Fruit fly (Drosophila melanogaster) whole organism, embryonic: Measurements from ENCODE around the gene Tbcd.
A peak's percentile ranks its signal among the peaks of the same experiment; 100 is the strongest.

Experiments used
- Bdp1 ChIP-seq: fragments of 200-800 bp; sonication (Bioruptor generic); optimal IDR thresholded peaks from 3 replicates; lab custom pipeline; 2016; ENCODE audit warnings: missing biosample characterization, missing genetic modification characterization
- CG11456 ChIP-seq: fragments of 200-800 bp; sonication (Bioruptor generic); IDR thresholded peaks from 3 replicates; pipeline ENCODE4 v1.3.6; 2022; ENCODE audit warnings: missing biosample characterization, missing genetic modification characterization
- CG12219 ChIP-seq: fragments of 200-800 bp; sonication (Bioruptor generic); optimal IDR thresholded peaks from 3 replicates; lab custom pipeline; 2018; ENCODE audit warnings: missing biosample characterization, mild to moderate bottlenecking, missing genetic modification characterization
- CG14014 ChIP-seq: fragments of 200-800 bp; sonication (Bioruptor generic); IDR thresholded peaks from 2 replicates; pipeline ENCODE4 v1.3.6; 2022; ENCODE audit warnings: missing biosample characterization, missing genetic modification characterization
- CG14667 ChIP-seq: fragments of 200-800 bp; sonication (Bioruptor generic); IDR thresholded peaks from 2 replicates; pipeline ENCODE4 v1.3.6; 2022; ENCODE audit warnings: missing biosample characterization, missing genetic modification characterization
- CG16779 ChIP-seq: fragments of 200-800 bp; sonication (Bioruptor generic); IDR thresholded peaks from 2 replicates; pipeline ENCODE4 v1.3.6; 2022; ENCODE audit warnings: missing biosample characterization, missing genetic modification characterization
- CG17385 ChIP-seq: fragments of 200-800 bp; sonication (Bioruptor generic); optimal IDR thresholded peaks from 3 replicates; lab custom pipeline; 2018; ENCODE audit warnings: missing biosample characterization, mild to moderate bottlenecking, missing genetic modification characterization
- CG18619 ChIP-seq: fragments of 200-800 bp; sonication (Bioruptor generic); optimal IDR thresholded peaks from 3 replicates; lab custom pipeline; 2017; ENCODE audit warnings: missing biosample characterization, mild to moderate bottlenecking, missing genetic modification characterization
- CG2889 ChIP-seq: fragments of 200-800 bp; sonication (Bioruptor generic); IDR thresholded peaks from 3 replicates; pipeline ENCODE4 v1.3.6; 2022; ENCODE audit warnings: missing biosample characterization, missing genetic modification characterization
- CG32532 ChIP-seq: fragments of 200-800 bp; sonication (Bioruptor generic); IDR thresholded peaks from 2 replicates; pipeline ENCODE4 v1.3.6; 2022; ENCODE audit warnings: missing biosample characterization, missing genetic modification characterization
- CG3407 ChIP-seq: fragments of 200-800 bp; sonication (Bioruptor generic); optimal IDR thresholded peaks from 2 replicates; lab custom pipeline; 2018; ENCODE audit warnings: missing biosample characterization, mild to moderate bottlenecking, missing genetic modification characterization
- CG4282 ChIP-seq: fragments of 200-800 bp; sonication (Bioruptor generic); optimal IDR thresholded peaks from 2 replicates; lab custom pipeline; 2016; ENCODE audit warnings: missing biosample characterization, missing genetic modification characterization
- CG6254 ChIP-seq: fragments of 200-800 bp; sonication (Bioruptor generic); optimal IDR thresholded peaks from 3 replicates; lab custom pipeline; 2017; ENCODE audit warnings: mild to moderate bottlenecking, missing biosample characterization, missing genetic modification reagents, missing genetic modification characterization
- CG6689 ChIP-seq: fragments of 200-800 bp; sonication (Bioruptor generic); IDR thresholded peaks from 2 replicates; pipeline ENCODE4 v1.3.6; 2022; ENCODE audit warnings: missing biosample characterization, missing genetic modification characterization
- CG6813 ChIP-seq: fragments of 200-800 bp; sonication (Bioruptor generic); optimal IDR thresholded peaks from 2 replicates; lab custom pipeline; 2017; ENCODE audit warnings: missing biosample characterization, missing genetic modification characterization, mild to moderate bottlenecking, moderate library complexity, missing genetic modification reagents
- CG7357 ChIP-seq: fragments of 200-800 bp; sonication (Bioruptor generic); IDR thresholded peaks from 3 replicates; pipeline ENCODE4 v1.3.6; 2022; ENCODE audit warnings: missing biosample characterization, missing genetic modification characterization
- CG7928 ChIP-seq: fragments of 200-800 bp; sonication (Bioruptor generic); optimal IDR thresholded peaks from 2 replicates; lab custom pipeline; 2017; ENCODE audit warnings: missing biosample characterization, mild to moderate bottlenecking, missing genetic modification characterization
- CG7987 ChIP-seq: fragments of 200-800 bp; sonication (Bioruptor generic); optimal IDR thresholded peaks from 2 replicates; lab custom pipeline; 2018; ENCODE audit warnings: missing biosample characterization, mild to moderate bottlenecking, missing genetic modification characterization, moderate library complexity
- CG8765 ChIP-seq: fragments of 200-800 bp; sonication (Bioruptor generic); IDR thresholded peaks from 2 replicates; pipeline ENCODE4 v1.3.6; 2022; ENCODE audit warnings: missing biosample characterization, missing genetic modification characterization
- Ets65A ChIP-seq: fragments of 200-800 bp; sonication (Bioruptor generic); peaks from one replicate; lab custom pipeline; 2016; ENCODE audit warnings: missing biosample characterization, missing genetic modification characterization
- Gug ChIP-seq: fragments of 200-800 bp; sonication (Bioruptor generic); IDR thresholded peaks from 4 replicates; pipeline ENCODE4 v1.3.6; 2022; ENCODE audit warnings: missing biosample characterization, missing genetic modification characterization
- H2.0 ChIP-seq: fragments of 200-800 bp; sonication (Bioruptor generic); IDR thresholded peaks from 2 replicates; pipeline ENCODE4 v1.3.6; 2022; ENCODE audit warnings: missing biosample characterization, missing genetic modification characterization
- Hmx ChIP-seq: fragments of 200-800 bp; sonication (Bioruptor generic); optimal IDR thresholded peaks from 2 replicates; lab custom pipeline; 2016; ENCODE audit warnings: missing biosample characterization, missing genetic modification characterization
- Hr78 ChIP-seq, 2 experiments: fragments of 200-800 bp in 1 of 2; fragments of >200 bp in 1 of 2; sonication (Bioruptor generic) in 1 of 2; optimal IDR thresholded peaks; 2 replicates each; lab custom pipeline; 2017 to 2019; ENCODE audit warnings: missing biosample characterization in 2 of 2, missing genetic modification characterization in 2 of 2, mild to moderate bottlenecking in 1 of 2, moderate library complexity in 1 of 2
- Lhr ChIP-seq: fragments of 200-800 bp; sonication (Bioruptor generic); optimal IDR thresholded peaks from 3 replicates; lab custom pipeline; 2017; ENCODE audit warnings: mild to moderate bottlenecking, missing biosample characterization, missing genetic modification reagents, missing genetic modification characterization
- Meics ChIP-seq: fragments of 200-800 bp; sonication (Bioruptor generic); optimal IDR thresholded peaks from 2 replicates; lab custom pipeline; 2017; ENCODE audit warnings: missing biosample characterization, mild to moderate bottlenecking, missing genetic modification characterization
- Nf-YB ChIP-seq: fragments of 200-800 bp; sonication (Bioruptor generic); optimal IDR thresholded peaks from 3 replicates; lab custom pipeline; 2019; ENCODE audit warnings: missing biosample characterization, mild to moderate bottlenecking, missing genetic modification characterization, moderate library complexity
- Sin3A ChIP-seq: fragments of >200 bp; optimal IDR thresholded peaks from 2 replicates; lab custom pipeline; 2018
- Spps ChIP-seq: fragments of 200-800 bp; sonication (Bioruptor generic); optimal IDR thresholded peaks from 2 replicates; lab custom pipeline; 2018; ENCODE audit warnings: missing biosample characterization, mild to moderate bottlenecking, missing genetic modification characterization
- ab ChIP-seq: fragments of 200-800 bp; sonication (Bioruptor generic); optimal IDR thresholded peaks from 2 replicates; lab custom pipeline; 2016; ENCODE audit warnings: missing biosample characterization, missing genetic modification characterization
- abd-A ChIP-seq: fragments of 200-800 bp; sonication (Bioruptor generic); optimal IDR thresholded peaks from 3 replicates; lab custom pipeline; 2019; ENCODE audit warnings: missing biosample characterization, mild to moderate bottlenecking, missing genetic modification characterization, moderate library complexity
- al ChIP-seq: fragments of 200-800 bp; sonication (Bioruptor generic); IDR thresholded peaks from 2 replicates; pipeline ENCODE4 v1.3.6; 2022; ENCODE audit warnings: missing biosample characterization, missing genetic modification characterization
- ap ChIP-seq: fragments of 200-800 bp; sonication (Bioruptor generic); IDR thresholded peaks from 2 replicates; pipeline ENCODE4 v1.3.6; 2022; ENCODE audit warnings: missing biosample characterization, missing genetic modification characterization
- crc ChIP-seq: fragments of 200-800 bp; sonication (Bioruptor generic); optimal IDR thresholded peaks from 2 replicates; lab custom pipeline; 2016; ENCODE audit warnings: missing biosample characterization, missing genetic modification characterization
- da ChIP-seq: fragments of 200-800 bp; sonication (Bioruptor generic); optimal IDR thresholded peaks from 2 replicates; lab custom pipeline; 2016; ENCODE audit warnings: missing biosample characterization, missing genetic modification characterization
- emc ChIP-seq: fragments of 200-800 bp; sonication (Bioruptor generic); optimal IDR thresholded peaks from 2 replicates; lab custom pipeline; 2016; ENCODE audit warnings: missing biosample characterization, missing genetic modification characterization
- eyg ChIP-seq: fragments of 200-800 bp; sonication (Bioruptor generic); optimal IDR thresholded peaks from 3 replicates; lab custom pipeline; 2016; ENCODE audit warnings: missing biosample characterization, missing genetic modification characterization
- fd64A ChIP-seq: fragments of 200-800 bp; sonication (Bioruptor generic); optimal IDR thresholded peaks from 3 replicates; lab custom pipeline; 2018; ENCODE audit warnings: missing biosample characterization, mild to moderate bottlenecking, missing genetic modification characterization
- gcm ChIP-seq: fragments of 200-800 bp; sonication (Bioruptor generic); optimal IDR thresholded peaks from 2 replicates; lab custom pipeline; 2019; ENCODE audit warnings: missing biosample characterization, mild to moderate bottlenecking, missing genetic modification characterization, moderate library complexity
- gem ChIP-seq: fragments of 200-800 bp; sonication (Bioruptor generic); optimal IDR thresholded peaks from 2 replicates; lab custom pipeline; 2019; ENCODE audit warnings: missing biosample characterization, mild to moderate bottlenecking, missing genetic modification characterization, moderate library complexity
- grn ChIP-seq: fragments of 200-800 bp; sonication (Bioruptor generic); optimal IDR thresholded peaks from 3 replicates; lab custom pipeline; 2017; ENCODE audit warnings: missing biosample characterization, missing genetic modification characterization
- klu ChIP-seq: fragments of 200-800 bp; sonication (Bioruptor generic); IDR thresholded peaks from 2 replicates; pipeline ENCODE4 v1.3.6; 2022; ENCODE audit warnings: missing biosample characterization, missing genetic modification characterization
- maf-S ChIP-seq: fragments of 200-800 bp; sonication (Bioruptor generic); optimal IDR thresholded peaks from 2 replicates; lab custom pipeline; 2016; ENCODE audit warnings: missing biosample characterization, missing genetic modification characterization
- mld ChIP-seq: fragments of 200-800 bp; sonication (Bioruptor generic); IDR thresholded peaks from 3 replicates; pipeline ENCODE4 v1.3.6; 2022; ENCODE audit warnings: missing biosample characterization, missing genetic modification characterization; ENCODE audit not compliant: partially characterized antibody
- nerfin-1 ChIP-seq: fragments of 200-800 bp; sonication (Bioruptor generic); optimal IDR thresholded peaks from 3 replicates; lab custom pipeline; 2019; ENCODE audit warnings: missing biosample characterization, mild to moderate bottlenecking, missing genetic modification characterization, moderate library complexity
- prd ChIP-seq, 3 experiments: fragments of >200 bp in 2 of 3; fragments of 200-800 bp in 1 of 3; sonication (Bioruptor generic) in 1 of 3; optimal IDR thresholded peaks in 2 of 3; IDR thresholded peaks in 1 of 3; 2 replicates in 2 of 3; 3 replicates in 1 of 3; pipeline versions ENCODE4 v1.3.6 to Lab custom; 2017 to 2022; ENCODE audit warnings: missing biosample characterization in 1 of 3, missing genetic modification characterization in 1 of 3
- pum ChIP-seq: fragments of 200-800 bp; sonication (Bioruptor generic); optimal IDR thresholded peaks from 2 replicates; lab custom pipeline; 2016; ENCODE audit warnings: missing biosample characterization, missing genetic modification characterization
- row ChIP-seq: fragments of 200-800 bp; sonication (Bioruptor generic); IDR thresholded peaks from 3 replicates; pipeline ENCODE4 v1.3.6; 2022; ENCODE audit warnings: missing biosample characterization, missing genetic modification characterization
- shn ChIP-seq: fragments of 200-800 bp; sonication (Bioruptor generic); optimal IDR thresholded peaks from 3 replicates; lab custom pipeline; 2016; ENCODE audit warnings: missing biosample characterization, missing genetic modification characterization
- sqz ChIP-seq: fragments of 200-800 bp; sonication (Bioruptor generic); optimal IDR thresholded peaks from 3 replicates; lab custom pipeline; 2018; ENCODE audit warnings: missing biosample characterization, mild to moderate bottlenecking, missing genetic modification characterization
- wdn ChIP-seq: fragments of 200-800 bp; sonication (Bioruptor generic); IDR thresholded peaks from 2 replicates; pipeline ENCODE4 v1.3.6; 2022; ENCODE audit warnings: missing biosample characterization, missing genetic modification characterization

Gene Tbcd

dm6 chr2L:2179366-2179765 is 32.0 kb downstream of the Tbcd start (continued):
- peak; percentile 80 for TF ChIP-seq maf-S (GFP tag; lab: Kevin White, UChicago)
- TF ChIP-seq eyg (GFP tag; lab: Kevin White, UChicago) = peak; percentile 57
- peak; percentile 54 for TF ChIP-seq CG7987
- TF ChIP-seq CG7928 (GFP tag; lab: Kevin White, UChicago) = peak; percentile 40
- 0 out of 2 replicates have a peak, but pooled peaks have one; percentile 6 for TF ChIP-seq CG8765 (GFP tag; lab: Robert Waterston, UW)
- peak; percentile 45 for TF ChIP-seq grn (GFP tag; lab: Kevin White, UChicago)
- no peak for TF ChIP-seq Hr78 (GFP tag; optimal IDR thresholded peaks at IDR 0.05; lab: Kevin White, UChicago)
- no peak for TF ChIP-seq mld (GFP tag; lab: Robert Waterston, UW)
- TF ChIP-seq Meics (GFP tag; lab: Kevin White, UChicago) = peak; percentile 80
- peak; percentile 65 for TF ChIP-seq wdn (GFP tag; lab: Robert Waterston, UW)
- no peak for TF ChIP-seq CG2889 (GFP tag; lab: Robert Waterston, UW)
- TF ChIP-seq Spps = no peak
- peak; percentile 87 for TF ChIP-seq gem (tag; lab: Kevin White, UChicago)
- TF ChIP-seq prd (optimal IDR thresholded peaks at IDR 0.05; lab: Kevin White, UChicago) = no peak
- peak; percentile 81 for TF ChIP-seq prd (GFP tag; IDR thresholded peaks at IDR 0.05; lab: Robert Waterston, UW)
- TF ChIP-seq Gug (GFP tag; lab: Robert Waterston, UW) = peak; percentile 63; the same call in 2 of the 4 replicates
- TF ChIP-seq CG7357 (GFP tag; lab: Robert Waterston, UW) = peak; percentile 66; the same call in 2 of the 3 replicates
- TF ChIP-seq Ets65A (GFP tag; lab: Kevin White, UChicago) = peak; percentile 93
- peak; percentile 54; the same call in 1 of the 2 replicates for TF ChIP-seq H2.0 (GFP tag; lab: Robert Waterston, UW)
- no peak for TF ChIP-seq Sin3A (lab: Kevin White, UChicago)
- TF ChIP-seq fd64A = no peak
- peak; percentile 88 for TF ChIP-seq al (GFP tag; lab: Robert Waterston, UW)
- TF ChIP-seq klu = peak; percentile 56
- no peak for TF ChIP-seq Hmx (GFP tag; lab: Kevin White, UChicago)
- peak; percentile 18 for TF ChIP-seq gcm (GFP tag; lab: Kevin White, UChicago)
- peak; percentile 46 for TF ChIP-seq Nf-YB (GFP tag; lab: Kevin White, UChicago)
- peak; percentile 86 for TF ChIP-seq shn (GFP tag; lab: Kevin White, UChicago)
- no peak for TF ChIP-seq ab
- TF ChIP-seq da = no peak
- peak; percentile 76 for TF ChIP-seq row (GFP tag; lab: Robert Waterston, UW)
- TF ChIP-seq pum (GFP tag; lab: Kevin White, UChicago) = peak; percentile 76
- TF ChIP-seq CG12219 (GFP tag; lab: Kevin White, UChicago) = peak; percentile 71
- TF ChIP-seq CG6254 (GFP tag; lab: Kevin White, UChicago) = peak; percentile 23
- TF ChIP-seq CG11456 (GFP tag; lab: Robert Waterston, UW) = peak; percentile 72; the same call in 2 of the 3 replicates
- no peak for TF ChIP-seq Lhr (GFP tag; lab: Kevin White, UChicago)
- peak; percentile 54 for TF ChIP-seq CG6813 (GFP tag; lab: Kevin White, UChicago)
- TF ChIP-seq CG17385 (GFP tag; lab: Kevin White, UChicago) = peak; percentile 54
- peak; percentile 58 for TF ChIP-seq CG14667 (GFP tag; lab: Robert Waterston, UW)
- peak; percentile 24 for TF ChIP-seq crc
- TF ChIP-seq sqz = no peak
- TF ChIP-seq emc (GFP tag; lab: Kevin White, UChicago) = peak; percentile 67
- peak; percentile 57 for TF ChIP-seq CG4282 (GFP tag; lab: Kevin White, UChicago)
- peak; percentile 66 for TF ChIP-seq CG14014
- TF ChIP-seq CG18619 (GFP tag; lab: Kevin White, UChicago) = peak; percentile 75
- TF ChIP-seq nerfin-1 (tag; lab: Kevin White, UChicago) = peak; percentile 59
- peak; percentile 84 for TF ChIP-seq CG32532 (GFP tag; lab: Robert Waterston, UW)
- no peak for TF ChIP-seq Bdp1 (GFP tag; lab: Kevin White, UChicago)
- TF ChIP-seq CG6689 (GFP tag; lab: Robert Waterston, UW) = peak; percentile 58
- TF ChIP-seq CG16779 = 0 out of 2 replicates have a peak, but pooled peaks have one; percentile 28
- TF ChIP-seq ap (GFP tag; lab: Robert Waterston, UW) = no peak
- peak; percentile 34 for TF ChIP-seq CG3407 (GFP tag; lab: Kevin White, UChicago)
- peak; percentile 75 for TF ChIP-seq abd-A (tag; lab: Kevin White, UChicago)
